Fruit fly (Drosophila melanogaster): Measurements from ENCODE around the gene CG15629.

CG15629 gene

DNA sequence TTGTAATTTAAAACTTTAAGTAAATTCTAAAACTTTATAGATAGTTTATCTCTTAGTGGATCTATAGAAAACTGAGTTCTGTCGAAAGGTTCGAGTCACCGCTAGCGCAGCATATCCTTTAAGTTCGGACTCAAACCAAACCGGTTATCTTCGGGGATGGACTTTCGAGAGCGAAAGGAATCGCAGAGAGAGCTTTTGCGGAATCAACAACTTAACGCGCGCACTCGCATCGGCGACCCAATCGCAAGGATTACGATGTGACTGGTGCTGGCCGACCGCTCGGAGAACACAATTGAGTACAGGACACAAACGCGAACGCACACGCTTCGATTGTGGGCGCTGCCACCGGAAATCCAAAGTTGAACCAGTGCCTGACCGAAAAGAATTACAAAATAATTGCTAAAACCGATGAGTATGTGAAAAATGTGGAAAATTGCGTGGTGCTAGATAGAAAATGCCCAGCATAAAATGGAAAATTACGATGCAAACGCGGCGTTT, 39.8 kb downstream of the CG15629 start, which contains the start of gene smog:
smog (plus strand) TSS at position 260 of the 498 bp plus-strand sequence.
- TF ChIP-seq noc (tag; optimal IDR thresholded peaks at IDR 0.05): no peak

DNA sequence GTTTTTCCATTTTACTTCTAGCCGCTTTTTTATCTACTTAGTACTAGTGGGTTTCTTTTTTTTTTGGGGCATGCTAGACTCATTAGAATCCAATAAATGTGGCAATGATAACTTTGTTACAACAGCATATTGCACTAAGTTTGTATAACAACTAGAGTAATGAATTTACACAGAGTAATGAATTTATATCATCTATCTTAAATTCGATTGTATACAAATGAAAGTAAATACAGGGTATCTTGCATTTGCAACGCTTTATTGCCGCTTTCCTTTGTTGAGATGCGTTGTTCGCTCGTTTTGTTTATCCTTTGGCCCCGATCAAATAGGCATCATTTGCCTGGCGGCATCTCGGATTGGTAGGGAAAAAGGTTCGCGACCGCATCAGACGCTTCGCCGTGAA, 42.0 kb downstream of the CG15629 start:
- no peak for TF ChIP-seq noc (tag; optimal IDR thresholded peaks at IDR 0.05)

DNA sequence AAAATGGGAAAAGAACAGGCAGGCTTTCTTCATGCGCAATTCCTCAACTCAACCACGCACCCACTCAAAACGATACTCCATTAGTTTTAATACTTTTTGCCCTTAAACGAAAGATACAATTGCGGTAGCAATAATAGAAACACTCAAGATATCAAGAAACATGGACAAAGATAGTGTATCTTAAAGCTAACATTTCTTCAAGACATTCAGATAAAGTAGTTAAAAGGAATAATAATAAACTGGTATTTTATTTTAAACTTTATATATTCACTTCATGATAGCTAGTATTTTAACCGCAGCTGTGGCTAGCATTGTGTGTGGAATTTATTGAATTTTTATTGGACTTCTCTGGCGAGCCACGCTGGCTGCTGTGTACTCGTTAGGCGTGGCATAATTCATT, 43.3 kb downstream of the CG15629 start:
- TF ChIP-seq noc (tag; optimal IDR thresholded peaks at IDR 0.05): peak; percentile 17

DNA sequence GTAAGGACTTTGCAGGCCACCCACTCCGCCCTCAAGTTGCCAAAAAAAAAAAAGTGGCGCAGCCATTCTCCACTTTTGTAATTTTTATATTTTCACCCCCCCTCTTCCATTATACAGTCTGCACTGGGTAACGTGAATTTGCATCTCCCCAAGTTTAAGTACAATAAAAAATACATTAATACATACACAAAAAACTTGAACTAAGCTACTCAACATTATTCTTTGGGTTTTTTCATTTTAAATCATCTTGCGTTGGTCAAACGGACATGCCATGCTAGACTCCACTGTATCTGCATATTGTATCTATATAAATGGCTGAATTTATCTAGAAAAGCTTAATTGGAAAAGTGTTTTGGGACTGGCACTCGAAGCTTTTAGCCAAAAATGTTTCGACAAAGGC, 48.7 kb downstream of the CG15629 start:
- no peak for TF ChIP-seq noc (tag; optimal IDR thresholded peaks at IDR 0.05)

DNA sequence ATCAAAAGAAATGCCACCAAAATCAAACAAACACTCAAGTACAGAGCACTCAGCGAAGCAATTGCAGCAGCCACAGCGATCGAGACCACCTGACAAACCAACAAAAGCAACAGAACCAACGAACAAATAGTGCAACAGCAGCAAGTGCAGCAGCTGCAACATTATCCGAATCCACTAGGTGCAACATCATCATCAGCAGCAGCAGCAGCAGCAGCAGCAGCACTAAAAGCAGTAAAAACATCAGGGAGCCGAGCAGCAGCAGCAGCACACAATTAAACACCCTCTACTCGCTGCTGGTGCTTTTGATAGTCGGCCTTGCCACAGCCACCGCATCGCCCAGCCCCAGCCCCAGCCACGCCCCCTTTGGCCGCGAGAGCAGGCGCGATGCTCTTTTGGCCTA, 52.6 kb downstream of the CG15629 start:
- no peak for TF ChIP-seq noc (tag; optimal IDR thresholded peaks at IDR 0.05)

Measured in whole organism, larva.